Fruit fly (Drosophila melanogaster): ENCODE measurements around the gene CG14624.

Gene CG14624

DNA sequence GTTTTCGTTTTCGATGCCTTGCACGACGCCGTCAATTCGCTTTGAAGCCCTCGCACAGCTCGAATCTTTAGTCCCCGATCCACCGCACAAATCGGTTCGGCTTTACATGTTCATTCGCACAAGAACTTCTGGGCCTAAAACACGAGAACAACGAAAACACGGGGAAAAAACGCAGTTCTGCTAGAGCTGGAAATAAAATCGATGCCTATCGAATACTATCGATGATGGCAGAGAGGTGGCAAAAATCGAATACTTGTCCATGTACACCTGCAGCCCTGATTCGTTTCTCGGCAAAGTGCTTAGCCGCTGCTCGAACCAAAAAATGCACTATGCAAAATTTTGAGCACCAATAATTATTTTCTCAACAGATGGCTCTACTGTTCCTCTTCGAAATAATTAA, 29.9 kb downstream of the CG14624 start, which contains the start of gene CG3638 (continued):
- TF ChIP-seq CG12391 (tag; optimal IDR thresholded peaks at IDR 0.05), result peak; percentile 19
- TF ChIP-seq B-H1 (GFP tag; IDR thresholded peaks at IDR 0.05), result no peak
- peak; percentile 54 for TF ChIP-seq CG12769 (tag; optimal IDR thresholded peaks at IDR 0.05)
- TF ChIP-seq CG42726 (GFP tag; IDR thresholded peaks at IDR 0.05; ENCODE audit: partially characterized antibody), result peak; percentile 78
- TF ChIP-seq CG3065 (GFP tag; optimal IDR thresholded peaks at IDR 0.05), result no peak
- no peak for TF ChIP-seq CG14441 (GFP tag; IDR thresholded peaks at IDR 0.05)
- TF ChIP-seq CG2889 (GFP tag; IDR thresholded peaks at IDR 0.05), result no peak
- TF ChIP-seq BEAF-32 (GFP tag; optimal IDR thresholded peaks at IDR 0.05), result peak; percentile 89
- peak; percentile 63 for TF ChIP-seq CG14710 (tag; optimal IDR thresholded peaks at IDR 0.05)
- TF ChIP-seq HmgZ (tag; optimal IDR thresholded peaks at IDR 0.05), result peak; percentile 74
- no peak for TF ChIP-seq tio (GFP tag; optimal IDR thresholded peaks at IDR 0.05)
- TF ChIP-seq Sin3A (optimal IDR thresholded peaks at IDR 0.05), result peak; percentile 55
- TF ChIP-seq lola (GFP tag; optimal IDR thresholded peaks at IDR 0.05), result no peak
- TF ChIP-seq CG30431 (GFP tag; optimal IDR thresholded peaks at IDR 0.05), result no peak
- no peak for TF ChIP-seq CG6654 (GFP tag; optimal IDR thresholded peaks at IDR 0.05)
- peak; percentile 84 for TF ChIP-seq unc-4 (GFP tag; IDR thresholded peaks at IDR 0.05; ENCODE audit: partially characterized antibody)
- no peak for TF ChIP-seq kah (GFP tag; optimal IDR thresholded peaks at IDR 0.05)
- no peak for TF ChIP-seq Awh (GFP tag; IDR thresholded peaks at IDR 0.05)
- TF ChIP-seq CG14860 (GFP tag; IDR thresholded peaks at IDR 0.05; ENCODE audit: partially characterized antibody), result peak; percentile 51
- no peak for TF ChIP-seq Neu2 (GFP tag; optimal IDR thresholded peaks at IDR 0.05; ENCODE audit: borderline replicate concordance)
- TF ChIP-seq danr (GFP tag; IDR thresholded peaks at IDR 0.05), result no peak
- TF ChIP-seq CG10147 (GFP tag; optimal IDR thresholded peaks at IDR 0.05), result no peak
- TF ChIP-seq CG4617 (GFP tag; optimal IDR thresholded peaks at IDR 0.05; ENCODE audit: borderline replicate concordance), result peak; percentile 67
- no peak for TF ChIP-seq dmrt11E (tag; optimal IDR thresholded peaks at IDR 0.05)
- TF ChIP-seq dm (GFP tag; optimal IDR thresholded peaks at IDR 0.05), result peak; percentile 70
- TF ChIP-seq ro (GFP tag; IDR thresholded peaks at IDR 0.05), result no peak
- TF ChIP-seq Dll (GFP tag; IDR thresholded peaks at IDR 0.05; ENCODE audit: partially characterized antibody), result peak; percentile 78
- TF ChIP-seq sob (GFP tag; IDR thresholded peaks at IDR 0.05), result no peak
- no peak for TF ChIP-seq CG31388 (GFP tag; optimal IDR thresholded peaks at IDR 0.05)
- TF ChIP-seq exex (tag; optimal IDR thresholded peaks at IDR 0.05), result no peak
- TF ChIP-seq CG8089 (GFP tag; optimal IDR thresholded peaks at IDR 0.05), result no peak
- TF ChIP-seq CG1603 (tag; optimal IDR thresholded peaks at IDR 0.05), result peak; percentile 88
- TF ChIP-seq Doc2 (GFP tag; IDR thresholded peaks at IDR 0.05), result no peak
- TF ChIP-seq stc (GFP tag; IDR thresholded peaks at IDR 0.05), result no peak
- peak; percentile 16 for TF ChIP-seq CG9609 (GFP tag; optimal IDR thresholded peaks at IDR 0.05)
- peak; percentile 10 for TF ChIP-seq CHES-1-like (GFP tag; optimal IDR thresholded peaks at IDR 0.05)
- TF ChIP-seq pros (GFP tag; optimal IDR thresholded peaks at IDR 0.05), result no peak
- peak; percentile 24 for TF ChIP-seq CG15601 (tag; optimal IDR thresholded peaks at IDR 0.05)
- no peak for TF ChIP-seq CG3281 (GFP tag; optimal IDR thresholded peaks at IDR 0.05)
- no peak for TF ChIP-seq CG2202 (tag; optimal IDR thresholded peaks at IDR 0.05)
- TF ChIP-seq CG6689 (GFP tag; IDR thresholded peaks at IDR 0.05), result no peak
- TF ChIP-seq Abd-B (GFP tag; optimal IDR thresholded peaks at IDR 0.05), result peak; percentile 43
- TF ChIP-seq Poxn (GFP tag; IDR thresholded peaks at IDR 0.05), result no peak
- TF ChIP-seq Mes4 (GFP tag; optimal IDR thresholded peaks at IDR 0.05), result no peak
- no peak for TF ChIP-seq eyg (GFP tag; optimal IDR thresholded peaks at IDR 0.05)
- peak; percentile 89 for TF ChIP-seq Lhr (GFP tag; optimal IDR thresholded peaks at IDR 0.05)
- TF ChIP-seq CG12744 (GFP tag; optimal IDR thresholded peaks at IDR 0.05), result peak; percentile 45
- TF ChIP-seq CG7963 (GFP tag; IDR thresholded peaks at IDR 0.05; ENCODE audit: partially characterized antibody), result peak; percentile 46; the same call in 1 of the 3 replicates
- TF ChIP-seq CG9876 (GFP tag; optimal IDR thresholded peaks at IDR 0.05), result peak; percentile 24
- TF ChIP-seq Atf-2 (GFP tag; optimal IDR thresholded peaks at IDR 0.05), result peak; percentile 24
- peak; percentile 17 for TF ChIP-seq CG30403 (GFP tag; optimal IDR thresholded peaks at IDR 0.05)
